Fruit fly (Drosophila melanogaster) whole organism, embryonic: ENCODE measurements around the gene Adck5.
A peak's percentile ranks its signal among the peaks of the same experiment; 100 is the strongest.

Experiments
- Awh ChIP-seq: fragments of 200-800 bp; sonication (Bioruptor generic); IDR thresholded peaks from 2 replicates; pipeline ENCODE4, ENCODE4 v1.3.6; 2022; ENCODE audit warnings: missing biosample characterization, missing genetic modification characterization
- CG10321 ChIP-seq: fragments of 200-800 bp; sonication (Bioruptor generic); IDR thresholded peaks from 2 replicates; pipeline ENCODE4 v1.3.6; 2022; ENCODE audit warnings: missing biosample characterization, missing genetic modification characterization
- CG11723 ChIP-seq: fragments of 200-800 bp; sonication (Bioruptor generic); optimal IDR thresholded peaks from 2 replicates; lab custom pipeline; 2017; ENCODE audit warnings: missing biosample characterization, mild to moderate bottlenecking, missing genetic modification characterization
- CG12219 ChIP-seq: fragments of 200-800 bp; sonication (Bioruptor generic); optimal IDR thresholded peaks from 3 replicates; lab custom pipeline; 2018; ENCODE audit warnings: missing biosample characterization, mild to moderate bottlenecking, missing genetic modification characterization
- CG13624 ChIP-seq: fragments of 200-800 bp; sonication (Bioruptor generic); optimal IDR thresholded peaks from 2 replicates; lab custom pipeline; 2016; ENCODE audit warnings: missing biosample characterization, missing genetic modification characterization
- CG17385 ChIP-seq: fragments of 200-800 bp; sonication (Bioruptor generic); optimal IDR thresholded peaks from 3 replicates; lab custom pipeline; 2018; ENCODE audit warnings: missing biosample characterization, mild to moderate bottlenecking, missing genetic modification characterization
- CG17802 ChIP-seq: fragments of 200-800 bp; sonication (Bioruptor generic); optimal IDR thresholded peaks from 2 replicates; lab custom pipeline; 2018; ENCODE audit warnings: missing biosample characterization, mild to moderate bottlenecking, missing genetic modification characterization, moderate library complexity
- CG18599 ChIP-seq: fragments of 200-800 bp; sonication (Bioruptor generic); optimal IDR thresholded peaks from 3 replicates; lab custom pipeline; 2017; ENCODE audit warnings: missing biosample characterization, missing genetic modification characterization, mild to moderate bottlenecking, moderate library complexity, missing genetic modification reagents
- CG2116 ChIP-seq: fragments of 200-800 bp; sonication (Bioruptor generic); optimal IDR thresholded peaks from 3 replicates; lab custom pipeline; 2018; ENCODE audit warnings: missing biosample characterization, mild to moderate bottlenecking, missing genetic modification characterization
- CG2875 ChIP-seq: fragments of 200-800 bp; sonication (Bioruptor generic); optimal IDR thresholded peaks from 2 replicates; lab custom pipeline; 2017; ENCODE audit warnings: missing biosample characterization, mild to moderate bottlenecking, missing genetic modification characterization, missing genetic modification reagents
- CG34224 ChIP-seq: fragments of 200-800 bp; sonication (Bioruptor generic); IDR thresholded peaks from 3 replicates; pipeline ENCODE4 v1.3.6; 2022; ENCODE audit warnings: missing biosample characterization, missing genetic modification characterization; ENCODE audit not compliant: partially characterized antibody
- CG3726 ChIP-seq: fragments of 200-800 bp; sonication (Bioruptor generic); IDR thresholded peaks from 3 replicates; pipeline ENCODE4, ENCODE4 v1.3.6; 2022; ENCODE audit warnings: missing biosample characterization, missing genetic modification characterization
- CG4424 ChIP-seq: fragments of 200-800 bp; sonication (Bioruptor generic); optimal IDR thresholded peaks from 3 replicates; lab custom pipeline; 2016; ENCODE audit warnings: missing biosample characterization, missing genetic modification characterization
- CG6791 ChIP-seq: fragments of 200-800 bp; sonication (Bioruptor generic); IDR thresholded peaks from 3 replicates; pipeline ENCODE4 v1.3.6; 2022; ENCODE audit warnings: missing biosample characterization, missing genetic modification characterization; ENCODE audit not compliant: partially characterized antibody
- CG8924 ChIP-seq: fragments of 200-800 bp; optimal IDR thresholded peaks from 3 replicates; lab custom pipeline; 2019; ENCODE audit warnings: missing biosample characterization, mild to moderate bottlenecking, missing genetic modification characterization, moderate library complexity
- CHES-1-like ChIP-seq: fragments of 200-800 bp; sonication (Bioruptor generic); optimal IDR thresholded peaks from 2 replicates; lab custom pipeline; 2016; ENCODE audit warnings: missing biosample characterization, missing genetic modification characterization
- Chrac-16 ChIP-seq: fragments of 200-800 bp; sonication (Bioruptor generic); optimal IDR thresholded peaks from 3 replicates; lab custom pipeline; 2016; ENCODE audit warnings: missing biosample characterization, missing genetic modification characterization
- CkIIα-i1 ChIP-seq: fragments of 200-800 bp; sonication (Bioruptor generic); IDR thresholded peaks from 2 replicates; pipeline ENCODE4 v1.3.6; 2022; ENCODE audit warnings: missing biosample characterization, missing genetic modification characterization
- E2f2 ChIP-seq: fragments of 200-800 bp; sonication (Bioruptor generic); IDR thresholded peaks from 2 replicates; pipeline ENCODE4 v1.3.6; 2022; ENCODE audit warnings: missing biosample characterization, missing genetic modification characterization
- Ets97D ChIP-seq: fragments of 200-800 bp; sonication (Bioruptor generic); optimal IDR thresholded peaks from 3 replicates; lab custom pipeline; 2016; ENCODE audit warnings: missing biosample characterization, missing genetic modification characterization
- GATAe ChIP-seq: fragments of 200-800 bp; sonication (Bioruptor generic); conservative IDR thresholded peaks from 2 replicates; pipeline ENCODE4 v1.3.6; 2022; ENCODE audit warnings: missing biosample characterization, missing genetic modification characterization
- HLH4C ChIP-seq: fragments of 200-800 bp; sonication (Bioruptor generic); IDR thresholded peaks from 3 replicates; pipeline ENCODE4 v1.3.6; 2022; ENCODE audit warnings: missing biosample characterization, missing genetic modification characterization; ENCODE audit not compliant: partially characterized antibody
- Hmr ChIP-seq: fragments of 200-800 bp; sonication (Bioruptor generic); optimal IDR thresholded peaks from 3 replicates; lab custom pipeline; 2017; ENCODE audit warnings: mild to moderate bottlenecking, missing biosample characterization, missing genetic modification reagents, missing genetic modification characterization
- Hr39 ChIP-seq: fragments of >200 bp; optimal IDR thresholded peaks from 2 replicates; lab custom pipeline; 2017
- Lhr ChIP-seq: fragments of 200-800 bp; sonication (Bioruptor generic); optimal IDR thresholded peaks from 3 replicates; lab custom pipeline; 2017; ENCODE audit warnings: mild to moderate bottlenecking, missing biosample characterization, missing genetic modification reagents, missing genetic modification characterization
- Lim3 ChIP-seq: fragments of 200-800 bp; sonication (Bioruptor generic); IDR thresholded peaks from 2 replicates; pipeline ENCODE4 v1.3.6; 2022; ENCODE audit warnings: missing biosample characterization, missing genetic modification characterization
- Lpt ChIP-seq: fragments of >200 bp; optimal IDR thresholded peaks from 2 replicates; lab custom pipeline; 2018; ENCODE audit warnings: missing biosample characterization, missing genetic modification characterization
- MTF-1 ChIP-seq: fragments of 200-800 bp; sonication (Bioruptor generic); optimal IDR thresholded peaks from 2 replicates; lab custom pipeline; 2018; ENCODE audit warnings: missing biosample characterization, mild to moderate bottlenecking, missing genetic modification characterization, borderline replicate concordance
- Mad ChIP-seq: fragments of 200-800 bp; sonication (Bioruptor generic); optimal IDR thresholded peaks from 2 replicates; lab custom pipeline; 2016; ENCODE audit warnings: missing biosample characterization, missing genetic modification characterization
- Meics ChIP-seq: fragments of 200-800 bp; sonication (Bioruptor generic); optimal IDR thresholded peaks from 2 replicates; lab custom pipeline; 2017; ENCODE audit warnings: missing biosample characterization, mild to moderate bottlenecking, missing genetic modification characterization
- Oli ChIP-seq: fragments of 200-800 bp; sonication (Bioruptor generic); optimal IDR thresholded peaks from 2 replicates; lab custom pipeline; 2018; ENCODE audit warnings: missing biosample characterization, mild to moderate bottlenecking, missing genetic modification characterization, moderate library complexity
- Sox100B ChIP-seq: fragments of 200-800 bp; sonication (Bioruptor generic); optimal IDR thresholded peaks from 3 replicates; lab custom pipeline; 2018; ENCODE audit warnings: missing biosample characterization, mild to moderate bottlenecking, missing genetic modification characterization
- al ChIP-seq: fragments of 200-800 bp; sonication (Bioruptor generic); IDR thresholded peaks from 2 replicates; pipeline ENCODE4 v1.3.6; 2022; ENCODE audit warnings: missing biosample characterization, missing genetic modification characterization
- aop ChIP-seq: fragments of 200-800 bp; sonication (Bioruptor generic); IDR thresholded peaks from 2 replicates; pipeline ENCODE4 v1.3.6; 2022; ENCODE audit warnings: missing biosample characterization, missing genetic modification characterization
- ash1 ChIP-seq: fragments of 200-800 bp; sonication (Bioruptor generic); optimal IDR thresholded peaks from 2 replicates; lab custom pipeline; 2018; ENCODE audit warnings: missing biosample characterization, mild to moderate bottlenecking, missing genetic modification characterization
- ato ChIP-seq: fragments of 200-800 bp; sonication (Bioruptor generic); IDR thresholded peaks from 2 replicates; pipeline ENCODE4 v1.3.6; 2022; ENCODE audit warnings: missing biosample characterization, missing genetic modification characterization; ENCODE audit not compliant: partially characterized antibody
- bowl ChIP-seq: fragments of 200-800 bp; sonication (Bioruptor generic); IDR thresholded peaks from 2 replicates; pipeline ENCODE4 v1.3.6; 2022; ENCODE audit warnings: missing biosample characterization, missing genetic modification characterization
- dan ChIP-seq: fragments of 200-800 bp; sonication (Bioruptor generic); IDR thresholded peaks from 2 replicates; pipeline ENCODE4 v1.3.6; 2022; ENCODE audit warnings: missing biosample characterization, missing genetic modification characterization
- dmrt11E ChIP-seq: fragments of 200-800 bp; sonication (Bioruptor generic); optimal IDR thresholded peaks from 3 replicates; lab custom pipeline; 2018; ENCODE audit warnings: missing biosample characterization, mild to moderate bottlenecking, missing genetic modification characterization, moderate library complexity
- gfzf ChIP-seq: fragments of 200-800 bp; sonication (Bioruptor generic); optimal IDR thresholded peaks from 2 replicates; lab custom pipeline; 2016; ENCODE audit warnings: missing biosample characterization, mild to moderate bottlenecking, missing genetic modification characterization, moderate library complexity
- inv ChIP-seq: fragments of 200-800 bp; sonication (Bioruptor generic); IDR thresholded peaks from 2 replicates; pipeline ENCODE4 v1.3.6; 2022; ENCODE audit warnings: missing biosample characterization, missing genetic modification characterization; ENCODE audit not compliant: partially characterized antibody
- lmd ChIP-seq: fragments of 200-800 bp; sonication (Bioruptor generic); IDR thresholded peaks from 2 replicates; pipeline ENCODE4 v1.3.6; 2022; ENCODE audit warnings: missing biosample characterization, missing genetic modification characterization
- pfk ChIP-seq: fragments of 200-800 bp; sonication (Bioruptor generic); optimal IDR thresholded peaks from 2 replicates; lab custom pipeline; 2018; ENCODE audit warnings: missing biosample characterization, mild to moderate bottlenecking, missing genetic modification characterization, moderate library complexity
- ranshi ChIP-seq: fragments of 200-800 bp; sonication (Bioruptor generic); IDR thresholded peaks from 2 replicates; pipeline ENCODE4 v1.3.6; 2022; ENCODE audit warnings: missing biosample characterization, missing genetic modification characterization
- tio ChIP-seq: fragments of 200-800 bp; sonication (Bioruptor generic); optimal IDR thresholded peaks from 2 replicates; lab custom pipeline; 2017; ENCODE audit warnings: missing biosample characterization, missing genetic modification characterization, inconsistent platforms
- tll ChIP-seq, 2 experiments: fragments of 200-800 bp in 1 of 2; fragments of >200 bp in 1 of 2; sonication (Bioruptor generic) in 1 of 2; optimal IDR thresholded peaks; 2 replicates each; lab custom pipeline; 2017 to 2019; ENCODE audit warnings: missing biosample characterization in 2 of 2, missing genetic modification characterization in 2 of 2, mild to moderate bottlenecking in 1 of 2, moderate library complexity in 1 of 2
- tna ChIP-seq: fragments of 200-800 bp; sonication (Bioruptor generic); IDR thresholded peaks from 2 replicates; pipeline ENCODE4 v1.3.6; 2022; ENCODE audit warnings: missing biosample characterization, missing genetic modification characterization; ENCODE audit not compliant: partially characterized antibody
- unc-4 ChIP-seq: fragments of 200-800 bp; sonication (Bioruptor generic); IDR thresholded peaks from 2 replicates; pipeline ENCODE4 v1.3.6; 2022; ENCODE audit warnings: missing biosample characterization, missing genetic modification characterization; ENCODE audit not compliant: partially characterized antibody
- zfh1 ChIP-seq: fragments of 200-800 bp; sonication (Bioruptor generic); IDR thresholded peaks from 3 replicates; pipeline ENCODE4 v1.3.6; 2022; ENCODE audit warnings: missing biosample characterization, missing genetic modification characterization

The Adck5 gene

dm6 chr3L:11119901-11120418 lies 49.7 kb upstream of the Adck5 start (continued):
- TF ChIP-seq HLH4C (GFP tag; lab: Robert Waterston, UW) (no peak), Ets97D (GFP tag; lab: Kevin White, UChicago) (no peak), E2f2 (GFP tag; lab: Robert Waterston, UW) (peak; percentile 17; the same call in 1 of the 2 replicates), ash1 (GFP tag; lab: Kevin White, UChicago) (peak; percentile 66), al (GFP tag; lab: Robert Waterston, UW) (no peak), unc-4 (GFP tag; lab: Robert Waterston, UW) (no peak), GATAe (GFP tag; lab: Robert Waterston, UW) (no peak), CG3726 (GFP tag; lab: Robert Waterston, UW) (no peak), aop (GFP tag; lab: Robert Waterston, UW) (no peak), ranshi (GFP tag; lab: Robert Waterston, UW) (no peak), CG11723 (GFP tag; lab: Kevin White, UChicago) (peak; percentile 18), lmd (no peak), tll (GFP tag; optimal IDR thresholded peaks at IDR 0.05; lab: Kevin White, UChicago) (peak in 1 of 2 experiments; percentile 44), CG18599 (GFP tag; lab: Kevin White, UChicago) (peak; percentile 67), dan (GFP tag; lab: Robert Waterston, UW) (no peak), Lim3 (GFP tag; lab: Robert Waterston, UW) (no peak), dmrt11E (peak; percentile 1), gfzf (GFP tag; lab: Kevin White, UChicago) (no peak), Meics (GFP tag; lab: Kevin White, UChicago) (peak; percentile 50), CG17385 (GFP tag; lab: Kevin White, UChicago) (no peak), CG10321 (GFP tag; lab: Robert Waterston, UW) (no peak), Chrac-16 (no peak), inv (GFP tag; lab: Robert Waterston, UW) (no peak), CG2875 (peak; percentile 35), pfk (GFP tag; lab: Kevin White, UChicago) (peak; percentile 55)
- TF ChIP-seq, all 482 proteins: peak for 135

dm6 chr3L:11120419-11120958 lies 49.1 kb upstream of the Adck5 start, which contains the start of the genes FoxK and mRpL2:
Gene FoxK (minus strand): TSS chr3L:11120783.
Gene mRpL2 (plus strand): TSS chr3L:11120847.
- TF ChIP-seq CG12219 (GFP tag; lab: Kevin White, UChicago) = no peak
- no peak for TF ChIP-seq Mad (GFP tag; lab: Kevin White, UChicago)
- TF ChIP-seq Hmr (GFP tag; lab: Kevin White, UChicago) = peak; percentile 4
- no peak for TF ChIP-seq ato
- peak; percentile 11 for TF ChIP-seq CG13624 (GFP tag; lab: Kevin White, UChicago)
- peak; percentile 35 for TF ChIP-seq CG2116 (GFP tag; lab: Kevin White, UChicago)
- no peak for TF ChIP-seq CkIIα-i1
- TF ChIP-seq Lpt (GFP tag; lab: Kevin White, UChicago) = no peak
- TF ChIP-seq CG34224 (GFP tag; lab: Robert Waterston, UW) = peak; percentile 51; the same call in 1 of the 3 replicates
- TF ChIP-seq tna (GFP tag; lab: Robert Waterston, UW) = peak; percentile 27; the same call in 1 of the 2 replicates
- TF ChIP-seq CHES-1-like (GFP tag; lab: Kevin White, UChicago) = peak; percentile 40
- TF ChIP-seq tio (GFP tag; lab: Kevin White, UChicago) = no peak
- no peak for TF ChIP-seq bowl (GFP tag; lab: Robert Waterston, UW)
- TF ChIP-seq Awh (GFP tag; lab: Robert Waterston, UW) = no peak
- no peak for TF ChIP-seq Hr39 (lab: Kevin White, UChicago)
- TF ChIP-seq MTF-1 = peak; percentile 55
- peak; percentile 21 for TF ChIP-seq CG8924 (tag; lab: Kevin White, UChicago)
- no peak for TF ChIP-seq Sox100B (GFP tag; lab: Kevin White, UChicago)
- TF ChIP-seq CG4424 (GFP tag; lab: Kevin White, UChicago) = no peak
- TF ChIP-seq Lhr (GFP tag; lab: Kevin White, UChicago) = no peak
- TF ChIP-seq Oli (tag; lab: Kevin White, UChicago) = no peak
- TF ChIP-seq CG17802 = no peak
- peak; percentile 31; the same call in 1 of the 3 replicates for TF ChIP-seq zfh1 (GFP tag; lab: Robert Waterston, UW)
- TF ChIP-seq CG6791 (GFP tag; lab: Robert Waterston, UW) = peak; percentile 54; the same call in 2 of the 3 replicates
